Worm (Caenorhabditis elegans): ENCODE results near the gene zmp-4.
A peak's percentile ranks its signal among the peaks of the same experiment; 100 is the strongest.
"Not testable (repeated sequence)": the region's sequence is repeated elsewhere in the genome, so short reads cannot be mapped to it uniquely, and the experiment has no call there.

Gene zmp-4

DNA sequence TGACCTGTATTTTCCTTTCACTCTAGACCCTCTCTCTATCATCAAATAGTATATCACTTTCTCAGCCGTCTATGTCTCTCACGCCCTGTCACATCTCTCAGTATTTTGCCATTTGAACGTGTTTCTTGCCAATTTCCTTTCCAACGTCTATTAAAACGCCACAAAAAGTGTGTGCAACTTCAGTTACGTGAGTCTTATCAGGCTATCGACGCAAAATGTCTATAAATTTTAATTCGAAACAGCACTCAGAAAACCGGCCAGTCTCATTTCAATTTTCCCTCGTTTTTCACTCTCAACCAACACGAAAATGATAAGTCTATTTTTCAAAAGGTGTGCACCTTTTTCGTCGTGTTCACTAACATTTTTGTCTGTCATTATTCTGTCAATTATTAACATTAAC is 25.9 kb downstream of the zmp-4 start, which contains the start of gene mpst-3:
mpst-3 (plus strand) TSS at position 91 of the 400 bp plus-strand sequence.
- TF ChIP-seq sptf-1 (tag; optimal IDR thresholded peaks at IDR 0.05) (no peak), xbp-1 (tag; optimal IDR thresholded peaks at IDR 0.05) (no peak), isw-1 (GFP tag; IDR thresholded peaks at IDR 0.05) (no peak), fkh-10 (GFP tag; optimal IDR thresholded peaks at IDR 0.05) (no peak), snpc-4 (tag; optimal IDR thresholded peaks at IDR 0.05) (no peak), nhr-90 (tag; optimal IDR thresholded peaks at IDR 0.05; ENCODE audit: poor library complexity) (peak; percentile 1), lin-35 (GFP tag; optimal IDR thresholded peaks at IDR 0.05) (peak in 1 of 2 experiments; percentile 32), pqm-1 (tag; optimal IDR thresholded peaks at IDR 0.05) (peak; percentile 30), nhr-71 (tag; optimal IDR thresholded peaks at IDR 0.05) (no peak), unc-86 (tag; optimal IDR thresholded peaks at IDR 0.05) (no peak), hpl-2 (GFP tag; optimal IDR thresholded peaks at IDR 0.05) (no peak), unc-30 (tag; optimal IDR thresholded peaks at IDR 0.05) (no peak), efl-1 (optimal IDR thresholded peaks at IDR 0.05) (no peak), efl-1 (GFP tag; optimal IDR thresholded peaks at IDR 0.05 in 1 of 2) (peak in 1 of 2 experiments; percentile 89), elt-2 (tag; optimal IDR thresholded peaks at IDR 0.05) (peak; percentile 71), mab-9 (GFP tag; IDR thresholded peaks at IDR 0.05) (no peak), alr-1 (tag; optimal IDR thresholded peaks at IDR 0.05; ENCODE audit: borderline replicate concordance) (no peak), ceh-82 (tag; optimal IDR thresholded peaks at IDR 0.05) (peak in 1 of 3 experiments; percentile 11), pag-3 (tag; optimal IDR thresholded peaks at IDR 0.05; ENCODE audit: borderline replicate concordance, insufficient read depth) (no peak), ztf-11 (tag; optimal IDR thresholded peaks at IDR 0.05) (no peak), zag-1 (tag; optimal IDR thresholded peaks at IDR 0.05) (no peak), egl-27 (tag; optimal IDR thresholded peaks at IDR 0.05) (no peak), pax-3 (tag; optimal IDR thresholded peaks at IDR 0.05) (no peak), snu-23 (GFP tag; optimal IDR thresholded peaks at IDR 0.05) (no peak), nhr-20 (tag; optimal IDR thresholded peaks at IDR 0.05) (no peak), skn-1 (tag; optimal IDR thresholded peaks at IDR 0.05) (no peak), nhr-12 (tag; optimal IDR thresholded peaks at IDR 0.05) (no peak), elt-3 (tag; optimal IDR thresholded peaks at IDR 0.05) (no peak), fos-1 (tag; optimal IDR thresholded peaks at IDR 0.05) (no peak), lin-39 (tag; optimal IDR thresholded peaks at IDR 0.05) (no peak), lin-14 (GFP tag; optimal IDR thresholded peaks at IDR 0.05) (peak; percentile 37), ets-5 (GFP tag; IDR thresholded peaks at IDR 0.05) (no peak), tbx-2 (tag; optimal IDR thresholded peaks at IDR 0.05) (no peak), aha-1 (tag; optimal IDR thresholded peaks at IDR 0.05) (no peak)

DNA sequence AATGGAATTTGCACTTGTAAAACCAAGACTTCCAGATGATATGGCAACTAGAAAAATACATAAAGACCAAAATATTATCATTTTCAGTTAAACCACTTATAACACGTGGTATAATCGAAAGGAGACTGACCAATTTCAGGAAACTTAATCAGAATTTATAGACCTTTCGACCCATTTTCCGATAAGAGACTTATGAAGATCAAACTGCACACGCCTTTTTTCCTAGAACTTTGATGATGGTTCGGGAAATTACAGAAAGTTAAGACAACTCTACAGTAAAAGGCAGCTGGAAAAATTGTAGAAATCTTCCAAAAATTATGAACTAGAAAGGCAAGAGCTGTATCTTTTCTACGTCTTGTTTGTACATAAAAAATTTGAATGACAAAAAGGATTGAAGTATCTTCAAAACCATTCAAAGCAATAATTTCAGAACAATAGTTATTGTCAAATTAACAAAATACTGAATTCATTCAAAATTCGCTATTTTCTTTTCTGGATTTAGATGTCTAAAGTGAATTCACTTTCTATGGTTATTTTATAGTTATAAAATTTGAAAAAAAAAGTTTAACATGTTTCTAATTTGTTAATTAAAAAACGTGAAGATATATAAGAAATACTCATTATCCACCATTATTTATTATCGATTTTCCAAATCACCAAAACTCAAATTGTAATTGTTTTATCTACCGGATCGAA is 27.9 kb downstream of the zmp-4 start, which contains the start of the genes mpst-2 and H12D21.5:
mpst-2 (minus strand) TSS at position 101 of the 696 bp plus-strand sequence.
H12D21.5 (plus strand) TSS at position 646 of the 696 bp plus-strand sequence.
- no peak for TF ChIP-seq mef-2 (tag; optimal IDR thresholded peaks at IDR 0.05)

DNA sequence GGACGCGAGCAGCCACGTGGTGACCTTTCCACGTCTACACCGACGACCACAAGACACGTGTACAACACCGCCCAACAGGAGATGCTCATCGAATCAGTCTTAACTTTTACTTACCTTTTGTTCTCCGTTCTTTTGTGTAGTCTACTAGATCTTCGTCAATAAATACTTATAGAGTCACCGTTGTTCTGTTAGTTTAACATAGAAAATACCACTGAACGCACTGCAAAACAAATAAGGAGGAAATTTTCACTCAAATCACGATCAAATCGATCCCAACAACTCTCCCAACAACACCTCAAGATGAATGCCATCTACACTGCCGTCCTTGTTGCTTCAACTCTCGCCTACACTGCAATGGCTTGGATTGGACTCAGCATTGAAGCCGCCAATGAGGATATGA is 30.6 kb downstream of the zmp-4 start, which contains the start of gene nspa-2:
nspa-2 (plus strand) TSS at position 301 of the 400 bp plus-strand sequence.
- TF ChIP-seq Y116A8C.19 (tag; optimal IDR thresholded peaks at IDR 0.05; ENCODE audit: borderline replicate concordance); unc-86 (tag; optimal IDR thresholded peaks at IDR 0.05); fos-1 (tag; optimal IDR thresholded peaks at IDR 0.05): not testable (repeated sequence)

Data from whole organism, L1 larva.